Fruit fly (Drosophila melanogaster) whole organism, larva: ENCODE data around the gene ninaC.

Source experiments
- noc ChIP-seq: fragments of 200-800 bp; sonication (Bioruptor generic); optimal IDR thresholded peaks from 3 replicates; lab custom pipeline; 2019; ENCODE audit warnings: missing biosample characterization, mild to moderate bottlenecking, missing genetic modification characterization, moderate library complexity

The ninaC gene

DNA sequence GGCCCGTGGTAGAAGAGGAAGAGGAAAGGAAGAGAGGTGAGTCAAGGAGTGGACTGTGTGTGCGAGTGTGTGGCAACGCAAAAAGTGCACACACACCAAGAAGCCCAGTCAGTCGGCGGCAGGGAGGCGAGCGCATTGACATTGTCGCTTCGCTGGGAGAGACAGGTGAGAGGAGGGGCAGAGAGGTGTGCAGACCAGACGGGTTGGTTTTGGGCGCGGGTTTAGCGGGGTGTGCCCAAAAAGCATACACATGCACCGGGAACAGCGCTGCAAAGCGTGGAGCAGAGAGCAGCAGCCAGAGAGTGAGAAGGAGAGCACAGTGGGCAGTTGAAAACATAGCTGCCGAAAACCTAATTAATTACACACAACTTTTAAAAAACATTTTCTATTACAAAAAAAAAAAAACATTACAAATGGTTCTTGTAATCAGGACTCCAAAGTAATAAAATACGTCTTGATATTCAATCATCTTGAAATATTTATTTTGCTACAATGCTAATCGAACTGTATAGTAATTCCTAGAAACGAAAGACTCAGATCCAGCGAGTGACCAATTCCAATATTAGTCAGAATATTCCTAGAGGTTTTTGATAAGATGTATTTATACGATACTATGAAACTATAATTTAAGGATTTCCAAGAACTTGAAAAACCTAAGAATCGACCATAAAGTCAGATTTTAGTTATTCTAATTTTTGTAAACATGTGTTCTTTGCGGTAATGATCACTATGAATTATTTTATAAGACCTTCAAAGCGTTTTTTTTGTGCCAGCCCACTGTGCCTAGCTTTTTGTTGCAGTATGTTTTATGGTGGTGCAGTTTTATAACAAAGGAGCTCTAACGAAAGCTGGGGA, 45.2 kb downstream of the ninaC start:
- TF ChIP-seq noc (tag; lab: Kevin White, UChicago): no peak

DNA sequence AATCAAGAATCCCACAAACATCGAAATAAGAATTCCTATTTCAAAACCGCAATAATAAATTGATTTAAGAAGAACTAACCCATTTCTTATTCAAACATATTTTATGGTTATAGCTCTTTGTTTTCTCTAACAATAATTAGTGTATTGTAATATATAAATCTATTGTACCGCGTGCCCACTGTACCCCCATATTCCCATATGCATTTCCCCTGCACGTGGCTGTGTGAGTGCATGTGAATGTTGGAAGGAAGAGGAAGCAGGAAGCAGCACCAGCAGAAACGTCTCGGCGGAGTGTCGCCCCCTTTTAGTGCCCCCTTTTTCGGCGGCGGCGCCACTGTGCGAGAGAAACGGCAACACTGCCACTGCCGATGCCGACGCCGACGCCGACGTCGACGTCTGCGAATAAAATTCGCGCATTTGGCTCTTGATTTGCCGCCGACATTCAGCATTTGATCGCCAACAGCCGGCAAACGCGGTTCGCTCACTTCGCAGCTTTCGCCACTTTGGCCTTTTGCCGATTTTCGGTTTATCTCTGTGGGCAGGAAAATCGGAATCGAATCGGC, 45.9 kb downstream of the ninaC start:
- peak; percentile 79 for TF ChIP-seq noc (tag; lab: Kevin White, UChicago)

dm6 chr2L:7424282-7424905, 46.9 kb downstream of the ninaC start:
- TF ChIP-seq noc (tag; lab: Kevin White, UChicago): no peak

dm6 chr2L:7424907-7425689, 47.6 kb downstream of the ninaC start:
- TF ChIP-seq noc (tag; lab: Kevin White, UChicago): peak; percentile 87

DNA sequence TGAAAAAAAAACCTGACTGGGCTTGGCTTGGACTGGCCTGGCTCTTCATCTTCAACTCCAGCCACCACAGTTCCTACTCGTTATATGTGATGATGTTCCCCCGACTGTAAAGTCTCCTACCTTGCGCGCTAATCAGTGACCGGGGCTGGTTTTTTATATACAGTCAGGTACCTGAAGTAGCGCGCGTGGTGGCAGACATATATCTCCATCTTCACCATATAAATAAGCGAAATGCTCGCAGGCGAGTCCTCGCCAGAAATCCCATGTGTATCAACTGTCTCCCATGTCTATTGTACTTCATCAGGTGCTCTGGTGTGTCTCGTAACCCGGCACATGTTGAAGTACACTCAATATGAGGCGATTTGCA, 48.2 kb downstream of the ninaC start:
- no peak for TF ChIP-seq noc (tag; lab: Kevin White, UChicago)

DNA sequence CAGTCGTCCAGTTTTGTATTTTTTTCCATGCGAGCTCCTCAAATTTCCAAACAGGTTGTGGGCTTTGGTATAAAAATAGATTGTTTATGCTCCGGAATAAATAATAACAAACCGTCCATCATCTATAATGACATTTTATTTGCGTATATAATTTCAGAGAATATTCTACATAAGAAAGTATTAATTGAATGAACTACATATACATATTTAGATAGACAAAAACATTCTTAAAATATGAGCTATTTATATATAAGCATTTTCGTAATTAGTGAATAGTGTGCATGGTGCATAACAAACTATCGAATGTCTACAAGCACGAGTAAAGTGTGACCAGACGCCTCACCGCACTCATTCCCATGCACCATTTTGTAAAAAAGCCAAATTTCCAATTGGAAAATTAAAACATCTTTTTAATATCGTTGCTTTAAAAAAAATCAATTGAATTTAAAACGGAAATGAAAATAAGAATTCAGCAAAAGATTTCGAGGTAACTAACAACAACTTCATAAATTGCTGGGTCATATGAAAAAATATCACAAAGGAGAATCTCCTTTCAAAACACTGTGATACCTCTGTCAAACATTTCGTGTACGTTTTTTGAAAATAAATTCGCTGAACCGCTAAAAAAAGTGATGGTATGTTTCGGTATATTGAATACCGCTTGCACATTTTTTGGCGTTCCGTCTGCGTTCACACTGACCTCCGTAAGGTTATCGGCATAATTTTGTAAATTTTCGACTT, 49.0 kb downstream of the ninaC start, which contains the start of gene muc:
muc (plus strand) TSS at position 541 of the 741 bp plus-strand sequence.
- no peak for TF ChIP-seq noc (tag; lab: Kevin White, UChicago)

DNA sequence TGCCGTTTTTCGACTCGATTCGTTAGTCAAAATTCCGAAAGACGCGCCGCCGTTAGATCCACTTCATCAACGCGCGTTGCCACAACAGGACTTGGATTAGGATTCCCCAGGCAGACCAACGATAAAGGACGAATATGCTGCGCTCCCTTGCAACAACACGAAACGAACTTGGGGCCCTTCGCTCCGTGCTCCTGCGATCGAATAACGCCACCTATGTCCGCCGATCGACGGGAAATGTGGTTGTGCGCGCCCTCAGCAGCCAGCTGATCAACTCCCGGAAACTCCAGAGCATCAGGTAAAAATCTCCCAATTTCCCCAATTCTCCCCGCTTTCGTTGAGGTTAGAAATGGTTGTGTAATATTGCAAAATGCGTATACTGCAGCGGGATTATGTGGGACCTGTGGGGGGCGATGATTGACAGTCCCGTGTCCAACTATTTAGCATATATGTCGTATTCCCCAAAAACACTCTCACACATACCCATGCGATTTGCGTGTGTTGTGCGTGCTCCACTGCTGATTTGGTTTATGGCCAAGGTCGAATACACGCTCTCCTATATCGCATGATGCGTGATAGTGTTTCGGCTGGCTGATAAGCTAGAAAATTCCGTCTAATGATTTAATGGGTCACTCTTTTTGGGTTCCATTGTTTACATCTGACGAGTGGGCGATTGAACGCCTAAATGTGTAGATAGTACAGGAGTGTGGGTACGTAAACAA, 49.7 kb downstream of the ninaC start:
- TF ChIP-seq noc (tag; lab: Kevin White, UChicago): peak; percentile 49

- TF ChIP-seq noc (tag; lab: Kevin White, UChicago): no peak
Measured at dm6 chr2L:7427786-7428137, 50.3 kb downstream of the ninaC start.

dm6 chr2L:7430313-7430712, 52.8 kb downstream of the ninaC start:
- TF ChIP-seq noc (tag; lab: Kevin White, UChicago): no peak

dm6 chr2L:7431861-7432601, 54.5 kb downstream of the ninaC start:
- TF ChIP-seq noc (tag; lab: Kevin White, UChicago): peak; percentile 42

DNA sequence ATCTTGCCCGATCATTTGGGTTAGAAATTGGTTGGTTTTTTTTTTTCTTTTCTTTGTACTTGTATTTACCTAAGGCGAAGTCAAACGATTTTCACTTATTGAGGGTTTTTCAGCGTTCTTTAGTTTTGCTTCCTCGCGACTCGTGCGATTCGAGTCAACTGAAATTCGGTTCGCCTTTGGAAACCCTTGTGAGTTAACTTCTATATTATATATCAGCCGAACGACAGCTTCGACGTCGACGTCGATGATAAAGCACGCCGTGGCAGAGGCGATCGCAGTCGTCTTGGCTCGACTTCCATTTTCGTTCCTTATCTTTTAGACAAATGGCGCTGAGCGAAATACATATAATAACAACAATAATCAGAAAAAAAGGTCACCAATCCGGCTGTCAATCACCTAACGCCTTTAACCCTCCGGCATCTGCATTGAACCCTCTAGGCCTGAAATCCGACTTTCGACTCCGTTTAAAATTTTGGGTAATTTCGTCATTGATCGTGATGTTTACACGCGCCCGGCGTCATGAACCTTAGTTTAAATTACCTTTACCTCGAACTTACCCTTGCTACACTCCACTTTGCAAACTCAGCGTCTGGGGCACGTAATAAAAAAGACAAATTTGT, 55.9 kb downstream of the ninaC start, which contains the start of gene CG5958:
CG5958 (minus strand) TSS at position 180 of the 620 bp plus-strand sequence.
- TF ChIP-seq noc (tag; lab: Kevin White, UChicago): no peak
